Fruit fly (Drosophila melanogaster): ENCODE data around the gene CG10469.

CG10469 gene

DNA sequence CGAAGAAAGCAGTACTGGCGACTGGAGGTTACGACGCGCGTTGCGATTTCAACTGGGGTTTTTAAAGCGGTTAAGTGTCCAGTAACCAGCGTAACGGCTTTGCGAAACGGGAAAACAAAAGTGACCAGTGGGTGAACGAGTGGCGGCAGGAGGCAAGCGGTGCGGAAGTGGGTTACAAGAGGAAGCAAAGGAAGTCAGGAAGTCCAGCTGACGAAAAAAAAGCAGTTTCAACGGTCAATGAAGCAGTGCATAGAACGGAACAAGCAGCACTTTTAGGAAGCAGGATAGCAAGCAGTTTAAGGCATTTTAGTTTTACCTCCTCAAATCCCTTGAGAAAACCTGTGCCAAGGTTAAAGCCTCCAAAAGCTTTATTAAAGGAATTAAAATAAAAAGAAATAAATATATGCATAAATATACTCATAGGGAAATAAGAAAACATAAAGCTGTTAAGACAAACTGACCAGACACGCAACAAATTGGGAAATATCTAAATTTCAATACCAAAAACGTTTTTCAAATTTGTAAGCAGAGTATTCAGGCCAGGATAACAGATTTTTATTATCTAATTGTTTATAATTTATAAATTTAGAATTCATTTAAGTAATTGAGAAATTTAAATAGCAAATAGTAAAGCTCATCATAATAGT is 33.9 kb downstream of the CG10469 start, which contains the start of gene CG6592 (continued):
- TF ChIP-seq Stat92E (GFP tag; optimal IDR thresholded peaks at IDR 0.05) (no peak), CG13287 (GFP tag; IDR thresholded peaks at IDR 0.05; ENCODE audit: partially characterized antibody) (no peak), CG17802 (tag; optimal IDR thresholded peaks at IDR 0.05) (peak; percentile 23), dpn (GFP tag; optimal IDR thresholded peaks at IDR 0.05) (peak in 1 of 2 experiments; percentile 61), Poxn (GFP tag; IDR thresholded peaks at IDR 0.05) (no peak), slbo (GFP tag; IDR thresholded peaks at IDR 0.05) (no peak), pfk (GFP tag; optimal IDR thresholded peaks at IDR 0.05) (no peak), CG8388 (GFP tag; optimal IDR thresholded peaks at IDR 0.05) (no peak), chif (GFP tag; optimal IDR thresholded peaks at IDR 0.05) (peak; percentile 36 to 77), Aef1 (GFP tag; IDR thresholded peaks at IDR 0.05) (no peak), CG32772 (GFP tag; IDR thresholded peaks at IDR 0.05) (no peak), Jarid2 (GFP tag; optimal IDR thresholded peaks at IDR 0.05) (no peak), Hr3 (GFP tag; optimal IDR thresholded peaks at IDR 0.05) (no peak), mam (GFP tag; optimal IDR thresholded peaks at IDR 0.05) (peak; percentile 4), odd (GFP tag; optimal IDR thresholded peaks at IDR 0.05) (no peak), p53 (GFP tag; optimal IDR thresholded peaks at IDR 0.05) (no peak), Drgx (GFP tag; IDR thresholded peaks at IDR 0.05) (no peak), pzg (GFP tag; optimal IDR thresholded peaks at IDR 0.05) (no peak), wdn (GFP tag; IDR thresholded peaks at IDR 0.05) (no peak), Trl (optimal IDR thresholded peaks at IDR 0.05) (no peak), Trl (GFP tag; optimal IDR thresholded peaks at IDR 0.05) (no peak), CG12744 (GFP tag; optimal IDR thresholded peaks at IDR 0.05) (peak; percentile 4), CG7745 (tag; optimal IDR thresholded peaks at IDR 0.05) (no peak), PHDP (tag; optimal IDR thresholded peaks at IDR 0.05) (no peak), CG17328 (GFP tag; IDR thresholded peaks at IDR 0.05) (peak; percentile 76), emc (GFP tag; optimal IDR thresholded peaks at IDR 0.05) (no peak), nerfin-1 (tag; optimal IDR thresholded peaks at IDR 0.05) (no peak), CG13624 (GFP tag; optimal IDR thresholded peaks at IDR 0.05) (peak; percentile 19), CG3163 (GFP tag; optimal IDR thresholded peaks at IDR 0.05) (no peak), pan (optimal IDR thresholded peaks at IDR 0.05) (no peak), pan (GFP tag; optimal IDR thresholded peaks at IDR 0.05 in 1 of 2, IDR thresholded peaks at IDR 0.05 in 1 of 2) (no peak), CG32532 (GFP tag; IDR thresholded peaks at IDR 0.05) (no peak), CG2889 (GFP tag; IDR thresholded peaks at IDR 0.05) (no peak), prd (optimal IDR thresholded peaks at IDR 0.05) (no peak), prd (GFP tag; IDR thresholded peaks at IDR 0.05) (peak; percentile 76), da (GFP tag; optimal IDR thresholded peaks at IDR 0.05) (no peak), stc (GFP tag; IDR thresholded peaks at IDR 0.05) (no peak), Oli (tag; optimal IDR thresholded peaks at IDR 0.05) (peak; percentile 29), br (optimal IDR thresholded peaks at IDR 0.05) (no peak), HLH4C (GFP tag; IDR thresholded peaks at IDR 0.05; ENCODE audit: partially characterized antibody) (no peak), CG10543 (GFP tag; optimal IDR thresholded peaks at IDR 0.05) (no peak), Optix (GFP tag; IDR thresholded peaks at IDR 0.05) (0 out of 3 replicates have a peak, but pooled peaks have one; percentile 28), CG13424 (tag; optimal IDR thresholded peaks at IDR 0.05) (no peak), CG18011 (GFP tag; optimal IDR thresholded peaks at IDR 0.05) (no peak), CG43689 (GFP tag; IDR thresholded peaks at IDR 0.05) (no peak), CG6254 (GFP tag; optimal IDR thresholded peaks at IDR 0.05) (no peak), cg (GFP tag; optimal IDR thresholded peaks at IDR 0.05) (no peak), bsh (GFP tag; optimal IDR thresholded peaks at IDR 0.05) (no peak), Sry-β (GFP tag; optimal IDR thresholded peaks at IDR 0.05) (no peak), CoRest (tag; optimal IDR thresholded peaks at IDR 0.05) (peak; percentile 58), Hey (tag; optimal IDR thresholded peaks at IDR 0.05) (no peak)
